Fruit fly (Drosophila melanogaster) whole organism: ENCODE results near the gene CG31698.

Source experiments
- CG8478 ChIP-seq: fragments of >200 bp; optimal IDR thresholded peaks from 2 replicates; lab custom pipeline; 2018; ENCODE audit warnings: inconsistent platforms
- Dll ChIP-seq: fragments of >200 bp; optimal IDR thresholded peaks from 2 replicates; lab custom pipeline; 2017
- EcR ChIP-seq, 2 experiments: fragments of >200 bp; optimal IDR thresholded peaks; 2 replicates each; lab custom pipeline; 2017; ENCODE audit warnings: missing biosample characterization in 2 of 2, missing genetic modification characterization in 2 of 2, missing genetic modification reagents in 2 of 2
- psq ChIP-seq: fragments of >200 bp; optimal IDR thresholded peaks from 2 replicates; lab custom pipeline; 2017
- usp ChIP-seq: fragments of >200 bp; optimal IDR thresholded peaks from 2 replicates; lab custom pipeline; 2017; ENCODE audit warnings: missing biosample characterization, missing genetic modification characterization, mixed read lengths

DNA sequence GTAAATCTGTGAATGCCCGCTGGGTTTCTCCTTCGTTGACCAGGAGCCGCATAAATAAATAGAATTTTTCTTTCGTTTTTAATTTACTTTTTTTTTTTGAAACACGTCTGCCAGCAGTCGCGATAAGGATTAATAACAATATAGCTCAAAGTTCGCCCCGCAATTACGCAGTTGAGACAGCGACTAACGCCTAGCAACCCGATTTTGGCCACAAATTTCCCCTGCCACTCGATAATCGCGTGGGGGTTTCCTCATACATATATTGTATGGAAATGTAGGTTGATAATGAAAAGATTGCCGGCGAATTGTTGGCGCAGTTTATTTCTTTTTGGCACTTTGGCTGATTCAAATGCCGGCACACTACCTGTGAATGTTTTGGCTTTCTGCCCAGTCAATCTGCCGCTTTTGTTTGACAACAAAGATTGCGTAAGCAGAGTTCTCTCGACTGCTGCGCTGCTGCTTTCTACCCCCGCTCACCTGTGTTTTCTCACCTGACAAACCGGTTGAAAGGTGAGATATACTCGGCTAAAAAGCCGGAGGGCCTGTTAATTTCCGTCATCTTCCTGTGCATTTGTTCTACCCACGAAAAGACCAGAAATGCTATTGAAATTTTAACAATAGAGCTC is 8.5 kb downstream of the CG31698 start:
- TF ChIP-seq psq (no peak), CG8478 (no peak), usp (GFP tag; lab: Kevin White, UChicago) (no peak), Dll (no peak), EcR (GFP tag; optimal IDR thresholded peaks at IDR 0.05; lab: Kevin White, UChicago) (no peak)
